Fruit fly (Drosophila melanogaster) whole organism, wandering third instar larva: ENCODE results near the gene mira.

ENCODE experiments used
- Abd-B ChIP-seq: fragments of >200 bp; optimal IDR thresholded peaks from 2 replicates; lab custom pipeline; 2017; ENCODE audit warnings: missing biosample characterization, missing genetic modification characterization
- CG32264 ChIP-seq: fragments of 200-800 bp; sonication (Bioruptor generic); optimal IDR thresholded peaks from 2 replicates; lab custom pipeline; 2016; ENCODE audit warnings: missing biosample characterization, missing genetic modification characterization
- CG9705 ChIP-seq: fragments of 200-800 bp; sonication (Bioruptor generic); optimal IDR thresholded peaks from 2 replicates; lab custom pipeline; 2018; ENCODE audit warnings: missing biosample characterization, mild to moderate bottlenecking, missing genetic modification characterization
- CrebA ChIP-seq: fragments of 200-800 bp; sonication (Bioruptor generic); optimal IDR thresholded peaks from 2 replicates; lab custom pipeline; 2016; ENCODE audit warnings: missing biosample characterization, mild to moderate bottlenecking, missing genetic modification characterization, borderline replicate concordance
- Dif ChIP-seq: fragments of 200-275, 200-300 bp; sonication (Bioruptor generic); optimal IDR thresholded peaks from 2 replicates; lab custom pipeline; 2018; ENCODE audit warnings: missing biosample characterization, missing genetic modification characterization; ENCODE audit not compliant: partially characterized antibody
- GATAd ChIP-seq: sonication (Bioruptor generic); optimal IDR thresholded peaks from 2 replicates; lab custom pipeline; 2016; ENCODE audit warnings: missing biosample characterization, missing genetic modification characterization
- HLH106 ChIP-seq: fragments of 200-800 bp; optimal IDR thresholded peaks from 3 replicates; lab custom pipeline; 2019; ENCODE audit warnings: missing biosample characterization, mild to moderate bottlenecking, missing genetic modification characterization, moderate library complexity
- Hnf4 ChIP-seq: fragments of 200-800 bp; sonication (Bioruptor generic); optimal IDR thresholded peaks from 2 replicates; lab custom pipeline; 2016; ENCODE audit warnings: missing biosample characterization, mild to moderate bottlenecking, missing genetic modification characterization
- Hr78 ChIP-seq: fragments of >200 bp; optimal IDR thresholded peaks from 2 replicates; lab custom pipeline; 2017; ENCODE audit warnings: missing biosample characterization, missing genetic modification characterization
- Jra ChIP-seq: sonication (Bioruptor generic); optimal IDR thresholded peaks from 2 replicates; lab custom pipeline; 2016; ENCODE audit warnings: missing biosample characterization, missing genetic modification characterization
- Mio ChIP-seq: sonication (Bioruptor generic); optimal IDR thresholded peaks from 2 replicates; lab custom pipeline; 2016; ENCODE audit warnings: missing biosample characterization, missing genetic modification characterization
- Myc ChIP-seq: fragments of >200 bp; optimal IDR thresholded peaks from 2 replicates; lab custom pipeline; 2017
- N ChIP-seq: fragments of >200 bp; optimal IDR thresholded peaks from 2 replicates; lab custom pipeline; 2018; ENCODE audit warnings: missing biosample characterization, missing external identifiers, missing genetic modification characterization
- OdsH ChIP-seq: fragments of 200-800 bp; sonication (Bioruptor generic); optimal IDR thresholded peaks from 2 replicates; lab custom pipeline; 2016; ENCODE audit warnings: missing biosample characterization, mild to moderate bottlenecking, missing genetic modification characterization
- Rel ChIP-seq, 2 experiments: fragments of 200-800 bp; sonication (Bioruptor generic) in 1 of 2; optimal IDR thresholded peaks; 2 replicates in 1 of 2; 3 replicates in 1 of 2; lab custom pipeline; 2016 to 2019; ENCODE audit warnings: mild to moderate bottlenecking in 2 of 2, missing biosample characterization in 2 of 2, missing genetic modification characterization in 2 of 2, moderate library complexity in 1 of 2
- Sp1 ChIP-seq: fragments of 200-800 bp; sonication (Bioruptor generic); optimal IDR thresholded peaks from 3 replicates; lab custom pipeline; 2019; ENCODE audit warnings: missing biosample characterization, mild to moderate bottlenecking, missing genetic modification characterization, moderate library complexity
- Vsx2 ChIP-seq: fragments of 200-300, 225-300 bp; sonication (Bioruptor generic); optimal IDR thresholded peaks from 2 replicates; lab custom pipeline; 2018; ENCODE audit warnings: missing biosample characterization, missing genetic modification characterization; ENCODE audit not compliant: partially characterized antibody
- br ChIP-seq: fragments of 200-800 bp; sonication (Bioruptor generic); optimal IDR thresholded peaks from 2 replicates; lab custom pipeline; 2016; ENCODE audit warnings: missing biosample characterization, missing genetic modification characterization
- brk ChIP-seq: fragments of 200-800 bp; sonication (Bioruptor generic); optimal IDR thresholded peaks from 2 replicates; lab custom pipeline; 2016; ENCODE audit warnings: missing biosample characterization, mild to moderate bottlenecking, missing genetic modification characterization
- dl ChIP-seq, 2 experiments: fragments of 175-275, 200-275 bp in 1 of 2; fragments of 200-275 bp in 1 of 2; sonication (Bioruptor generic); optimal IDR thresholded peaks; lab custom pipeline; 2018; ENCODE audit warnings: mild to moderate bottlenecking in 2 of 2, missing biosample characterization in 2 of 2, missing genetic modification characterization in 2 of 2, moderate library complexity in 2 of 2; ENCODE audit not compliant: partially characterized antibody in 2 of 2, insufficient read depth in 1 of 2
- dmrt93B ChIP-seq: fragments of 200-800 bp; sonication (Bioruptor generic); optimal IDR thresholded peaks from 2 replicates; lab custom pipeline; 2018; ENCODE audit warnings: missing biosample characterization, mild to moderate bottlenecking, missing genetic modification characterization
- dsf ChIP-seq: sonication (Bioruptor generic); optimal IDR thresholded peaks from 2 replicates; lab custom pipeline; 2016; ENCODE audit warnings: missing biosample characterization, missing genetic modification characterization, borderline replicate concordance
- ey ChIP-seq: fragments of 200-800 bp; sonication (Bioruptor generic); optimal IDR thresholded peaks from 2 replicates; lab custom pipeline; 2016; ENCODE audit warnings: missing biosample characterization, missing genetic modification characterization
- foxo ChIP-seq, 2 experiments: fragments of 200-800 bp; sonication (Bioruptor generic); optimal IDR thresholded peaks; 2 replicates in 1 of 2; 3 replicates in 1 of 2; lab custom pipeline; 2016 to 2017; ENCODE audit warnings: missing biosample characterization in 2 of 2, missing genetic modification characterization in 2 of 2
- fru ChIP-seq: fragments of 200-800 bp; sonication (Bioruptor generic); optimal IDR thresholded peaks from 3 replicates; lab custom pipeline; 2016; ENCODE audit warnings: missing biosample characterization, mild to moderate bottlenecking, missing genetic modification characterization
- jim ChIP-seq: fragments of 175-275, 200-325 bp; sonication (Bioruptor generic); optimal IDR thresholded peaks from 2 replicates; lab custom pipeline; 2016; ENCODE audit warnings: missing biosample characterization, mild to moderate bottlenecking, missing genetic modification characterization
- lola ChIP-seq: fragments of >200 bp; optimal IDR thresholded peaks from 2 replicates; lab custom pipeline; 2017; ENCODE audit warnings: missing biosample characterization, missing genetic modification characterization
- pan ChIP-seq: fragments of >200 bp; optimal IDR thresholded peaks from 2 replicates; lab custom pipeline; 2017
- psq ChIP-seq: fragments of 200-800 bp; sonication (Bioruptor generic); optimal IDR thresholded peaks from 3 replicates; lab custom pipeline; 2017; ENCODE audit warnings: missing biosample characterization, mild to moderate bottlenecking, missing genetic modification characterization, moderate library complexity
- sage ChIP-seq: fragments of 200-800 bp; sonication (Bioruptor generic); optimal IDR thresholded peaks from 2 replicates; lab custom pipeline; 2016; ENCODE audit warnings: missing biosample characterization, mild to moderate bottlenecking, missing genetic modification characterization
- tai ChIP-seq: sonication (Bioruptor generic); optimal IDR thresholded peaks from 2 replicates; lab custom pipeline; 2016; ENCODE audit warnings: missing biosample characterization, missing genetic modification characterization
- usp ChIP-seq: fragments of >200 bp; optimal IDR thresholded peaks from 2 replicates; lab custom pipeline; 2017; ENCODE audit warnings: missing biosample characterization, missing genetic modification characterization
- woc ChIP-seq: sonication (Bioruptor generic); optimal IDR thresholded peaks from 2 replicates; lab custom pipeline; 2016; ENCODE audit warnings: missing biosample characterization, mild to moderate bottlenecking, missing genetic modification characterization

mira gene

dm6 chr3R:19891363-19891762 is 43.6 kb downstream of the mira start:
- TF ChIP-seq Myc (lab: Kevin White, UChicago) (no peak), HLH106 (tag; lab: Kevin White, UChicago) (no peak), dsf (GFP tag; lab: Kevin White, UChicago) (no peak), dmrt93B (no peak), tai (GFP tag; lab: Kevin White, UChicago) (no peak), Vsx2 (GFP tag; lab: Kevin White, UChicago) (no peak), psq (no peak), brk (GFP tag; lab: Kevin White, UChicago) (no peak), CrebA (GFP tag; lab: Kevin White, UChicago) (no peak), GATAd (no peak), dl (GFP tag; optimal IDR thresholded peaks at IDR 0.05; lab: Kevin White, UChicago; ENCODE audit: insufficient read depth in 1 of 2, partially characterized antibody in 2 of 2) (no peak), N (no peak), usp (GFP tag; lab: Kevin White, UChicago) (no peak), Hr78 (GFP tag; lab: Kevin White, UChicago) (no peak), Hnf4 (no peak), lola (GFP tag; lab: Kevin White, UChicago) (no peak), sage (GFP tag; lab: Kevin White, UChicago) (no peak), jim (GFP tag; lab: Kevin White, UChicago) (no peak), Mio (GFP tag; lab: Kevin White, UChicago) (no peak)

DNA sequence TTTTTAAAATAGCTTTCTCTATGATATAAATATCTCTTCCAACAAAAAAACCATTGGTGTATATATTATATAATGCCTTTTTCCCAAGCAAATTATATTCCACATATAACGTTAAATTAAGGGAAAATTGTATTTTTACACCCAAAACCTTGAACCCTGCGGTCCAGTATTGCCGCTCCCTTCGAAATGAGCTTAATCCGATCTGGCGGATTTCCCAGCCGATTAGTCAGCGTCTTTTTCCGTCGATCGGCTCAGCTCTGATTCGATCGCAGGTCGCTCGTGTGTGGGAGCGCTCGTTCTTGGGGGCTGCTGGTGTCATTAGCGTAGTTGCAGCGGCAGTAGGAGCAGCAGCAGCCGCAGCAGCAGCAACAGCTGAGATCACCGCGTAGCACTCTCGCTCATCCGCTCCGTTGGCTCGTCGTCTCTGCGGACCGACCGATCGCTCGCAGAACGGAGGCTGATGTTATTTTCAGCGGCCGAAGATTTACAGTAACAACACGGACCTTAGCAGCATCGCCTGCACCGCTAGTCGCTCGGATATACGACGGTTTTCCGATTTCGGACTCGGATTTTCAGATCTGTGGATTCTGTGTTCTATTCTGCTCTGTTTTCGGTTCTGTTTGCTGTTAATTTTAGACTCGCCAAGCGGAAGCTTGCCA is 44.5 kb downstream of the mira start, which contains the start of gene CG4733:
TSS of gene CG4733 (plus strand) at position 350 of the 659 bp plus-strand sequence.
- TF ChIP-seq fru (GFP tag; lab: Kevin White, UChicago) = peak; percentile 56
- TF ChIP-seq foxo (GFP tag; optimal IDR thresholded peaks at IDR 0.05; lab: Kevin White, UChicago) = no peak
- TF ChIP-seq Myc (lab: Kevin White, UChicago) = peak; percentile 98
- TF ChIP-seq Dif (GFP tag; lab: Kevin White, UChicago) = peak; percentile 32
- no peak for TF ChIP-seq lola (GFP tag; lab: Kevin White, UChicago)
- TF ChIP-seq dl (GFP tag; optimal IDR thresholded peaks at IDR 0.05; lab: Kevin White, UChicago; ENCODE audit: insufficient read depth in 1 of 2, partially characterized antibody in 2 of 2) = peak in 1 of 2 experiments; percentile 50
- no peak for TF ChIP-seq CG9705 (GFP tag; lab: Kevin White, UChicago)
- TF ChIP-seq CG32264 (GFP tag; lab: Kevin White, UChicago) = no peak
- TF ChIP-seq dsf (GFP tag; lab: Kevin White, UChicago) = no peak
- no peak for TF ChIP-seq pan (lab: Kevin White, UChicago)
- TF ChIP-seq Hnf4 = no peak
- no peak for TF ChIP-seq Rel (GFP tag; optimal IDR thresholded peaks at IDR 0.05; lab: Kevin White, UChicago)
- TF ChIP-seq Rel (tag; optimal IDR thresholded peaks at IDR 0.05; lab: Kevin White, UChicago) = no peak
- no peak for TF ChIP-seq Jra
- TF ChIP-seq Abd-B (GFP tag; lab: Kevin White, UChicago) = no peak
- TF ChIP-seq woc (GFP tag; lab: Kevin White, UChicago) = peak; percentile 32

DNA sequence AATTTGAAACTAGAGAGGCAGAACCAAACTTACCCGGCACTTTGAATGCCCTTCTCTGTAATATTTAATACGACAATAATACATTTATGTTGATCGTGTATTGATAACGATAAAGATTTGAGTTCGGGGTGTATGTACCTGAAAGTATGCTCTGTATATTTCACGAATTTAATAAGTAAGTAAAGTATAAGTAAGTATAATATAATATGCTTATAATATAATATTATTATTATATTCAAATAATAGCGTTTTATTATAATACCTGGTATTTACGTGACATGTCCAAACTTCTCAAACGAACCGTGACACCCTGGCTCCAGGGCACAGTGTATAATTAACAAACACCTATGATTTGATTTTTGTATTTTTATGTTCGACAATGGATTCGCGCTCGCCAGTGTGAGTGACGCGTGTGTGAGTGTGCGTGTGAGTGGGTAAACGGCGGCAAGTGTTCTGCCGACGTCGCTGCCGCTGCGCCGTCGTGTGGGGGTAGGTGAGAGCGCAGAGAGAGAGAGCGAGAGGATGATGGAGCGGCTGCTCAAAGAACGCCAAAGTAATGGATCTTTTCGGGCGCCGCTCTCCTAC is 45.2 kb downstream of the mira start:
- TF ChIP-seq dmrt93B = no peak
- TF ChIP-seq dl (GFP tag; optimal IDR thresholded peaks at IDR 0.05; lab: Kevin White, UChicago; ENCODE audit: insufficient read depth in 1 of 2, partially characterized antibody in 2 of 2) = peak; percentile 56 to 70
- no peak for TF ChIP-seq GATAd
- TF ChIP-seq fru (GFP tag; lab: Kevin White, UChicago) = peak; percentile 13
- no peak for TF ChIP-seq Vsx2 (GFP tag; lab: Kevin White, UChicago)
- peak; percentile 78 for TF ChIP-seq Dif (GFP tag; lab: Kevin White, UChicago)
- TF ChIP-seq Hnf4 = no peak
- no peak for TF ChIP-seq ey (GFP tag; lab: Kevin White, UChicago)

DNA sequence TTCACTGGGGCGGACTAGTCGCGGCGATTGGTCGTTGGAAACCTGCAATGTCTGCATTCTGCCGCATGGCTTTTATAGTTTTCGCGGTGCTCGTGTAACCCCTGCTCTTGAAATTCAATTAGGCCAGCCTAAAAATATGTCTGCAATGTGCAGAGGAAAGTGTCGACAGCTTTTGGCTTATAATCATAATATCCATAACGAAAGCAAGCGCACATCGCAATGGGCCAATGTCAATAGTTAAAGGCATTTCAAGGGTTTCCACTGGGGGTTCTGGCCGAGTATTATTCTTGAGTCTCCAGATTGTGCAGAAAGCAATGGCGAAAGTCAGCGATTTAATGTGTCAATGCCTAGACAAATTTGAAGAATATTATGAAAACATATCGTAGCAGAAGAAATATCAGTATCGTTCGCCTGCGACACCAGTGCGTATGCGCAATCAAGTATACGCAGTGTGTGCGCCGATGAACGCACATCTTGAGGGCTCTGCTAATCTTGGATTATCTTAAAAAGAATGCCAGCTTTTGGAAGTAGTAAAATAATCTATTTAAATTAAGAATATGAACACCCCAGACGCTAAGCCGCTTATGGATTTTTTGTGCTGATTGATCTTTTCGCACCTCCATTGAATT is 46.6 kb downstream of the mira start, which contains the start of gene ninaE:
TSS of gene ninaE (minus strand) at position 51 of the 629 bp plus-strand sequence.
- TF ChIP-seq HLH106 (tag; lab: Kevin White, UChicago) = no peak
- TF ChIP-seq Jra = no peak
- no peak for TF ChIP-seq sage (GFP tag; lab: Kevin White, UChicago)
- no peak for TF ChIP-seq usp (GFP tag; lab: Kevin White, UChicago)
- no peak for TF ChIP-seq br (GFP tag; lab: Kevin White, UChicago)
- TF ChIP-seq Myc (lab: Kevin White, UChicago) = no peak
- no peak for TF ChIP-seq foxo (GFP tag; optimal IDR thresholded peaks at IDR 0.05; lab: Kevin White, UChicago)
- TF ChIP-seq pan (lab: Kevin White, UChicago) = no peak
- no peak for TF ChIP-seq Abd-B (GFP tag; lab: Kevin White, UChicago)
- no peak for TF ChIP-seq Hr78 (GFP tag; lab: Kevin White, UChicago)
- no peak for TF ChIP-seq OdsH
- TF ChIP-seq ey (GFP tag; lab: Kevin White, UChicago) = no peak
- no peak for TF ChIP-seq CrebA (GFP tag; lab: Kevin White, UChicago)
- TF ChIP-seq woc (GFP tag; lab: Kevin White, UChicago) = no peak
- TF ChIP-seq jim (GFP tag; lab: Kevin White, UChicago) = no peak
- no peak for TF ChIP-seq CG9705 (GFP tag; lab: Kevin White, UChicago)
- no peak for TF ChIP-seq N
- TF ChIP-seq Sp1 (GFP tag; lab: Kevin White, UChicago) = no peak
- TF ChIP-seq fru (GFP tag; lab: Kevin White, UChicago) = no peak
- no peak for TF ChIP-seq GATAd
- TF ChIP-seq, all 38 proteins: peak for 0
